Fruit fly (Drosophila melanogaster) whole organism, prepupa: ENCODE data around the gene CG5255.

Experiments used
- Blimp-1 ChIP-seq: fragments of 200-800 bp; sonication (Bioruptor generic); optimal IDR thresholded peaks from 3 replicates; lab custom pipeline; 2017; ENCODE audit warnings: missing biosample characterization, missing genetic modification characterization, mild to moderate bottlenecking, moderate library complexity, missing genetic modification reagents
- CG3032 ChIP-seq: fragments of 200-800 bp; optimal IDR thresholded peaks from 2 replicates; lab custom pipeline; 2019; ENCODE audit warnings: missing biosample characterization, mild to moderate bottlenecking, missing genetic modification characterization, moderate library complexity
- CG34406 ChIP-seq: fragments of 200-800 bp; sonication (Bioruptor generic); optimal IDR thresholded peaks from 3 replicates; lab custom pipeline; 2016; ENCODE audit warnings: missing biosample characterization, missing genetic modification characterization
- CG6854 ChIP-seq: fragments of 200-800 bp; sonication (Bioruptor generic); optimal IDR thresholded peaks from 2 replicates; lab custom pipeline; 2017; ENCODE audit warnings: missing biosample characterization, mild to moderate bottlenecking, missing genetic modification characterization
- CG9139 ChIP-seq: fragments of 200-800 bp; sonication (Bioruptor generic); optimal IDR thresholded peaks from 3 replicates; lab custom pipeline; 2017; ENCODE audit warnings: missing biosample characterization, mild to moderate bottlenecking, missing genetic modification characterization
- Eip75B ChIP-seq: fragments of 200-800 bp; sonication (Bioruptor generic); optimal IDR thresholded peaks from 3 replicates; lab custom pipeline; 2016; ENCODE audit warnings: missing biosample characterization, missing genetic modification characterization
- Hr4 ChIP-seq: fragments of 200-800 bp; sonication (Bioruptor generic); optimal IDR thresholded peaks from 3 replicates; lab custom pipeline; 2016; ENCODE audit warnings: missing biosample characterization, missing genetic modification characterization
- Lpt ChIP-seq: fragments of 200-800 bp; sonication (Bioruptor generic); optimal IDR thresholded peaks from 3 replicates; lab custom pipeline; 2016; ENCODE audit warnings: missing biosample characterization, missing genetic modification characterization
- Sox102F ChIP-seq: fragments of 200-800 bp; sonication (Bioruptor generic); optimal IDR thresholded peaks from 2 replicates; lab custom pipeline; 2016; ENCODE audit warnings: missing biosample characterization, mild to moderate bottlenecking, missing genetic modification characterization
- eg ChIP-seq: fragments of 200-800 bp; sonication (Bioruptor generic); IDR thresholded peaks from 3 replicates; pipeline ENCODE4 v1.3.6; 2022; ENCODE audit warnings: missing biosample characterization, missing genetic modification characterization
- esn ChIP-seq: fragments of 200-800 bp; sonication (Bioruptor generic); optimal IDR thresholded peaks from 2 replicates; lab custom pipeline; 2016; ENCODE audit warnings: missing biosample characterization, mild to moderate bottlenecking, missing genetic modification characterization, moderate library complexity
- fkh ChIP-seq: fragments of 200-800 bp; sonication (Bioruptor generic); optimal IDR thresholded peaks from 3 replicates; lab custom pipeline; 2017; ENCODE audit warnings: missing biosample characterization, mild to moderate bottlenecking, missing genetic modification characterization, moderate library complexity
- net ChIP-seq: fragments of 200-800 bp; sonication (Bioruptor generic); optimal IDR thresholded peaks from 3 replicates; lab custom pipeline; 2016; ENCODE audit warnings: missing biosample characterization, missing genetic modification characterization
- topi ChIP-seq: fragments of 200-800 bp; sonication (Bioruptor generic); optimal IDR thresholded peaks from 3 replicates; lab custom pipeline; 2016; ENCODE audit warnings: missing biosample characterization, missing genetic modification characterization

- TF ChIP-seq Blimp-1 (GFP tag; lab: Kevin White, UChicago) (no peak), Eip75B (GFP tag; lab: Kevin White, UChicago) (no peak), CG9139 (GFP tag; lab: Kevin White, UChicago) (no peak), Lpt (GFP tag; lab: Kevin White, UChicago) (no peak), net (no peak), Sox102F (no peak), CG3032 (tag; lab: Kevin White, UChicago) (no peak), esn (GFP tag; lab: Kevin White, UChicago) (no peak), topi (GFP tag; lab: Kevin White, UChicago) (no peak), fkh (GFP tag; lab: Kevin White, UChicago) (no peak), CG6854 (GFP tag; lab: Kevin White, UChicago) (no peak), CG34406 (GFP tag; lab: Kevin White, UChicago) (no peak), Hr4 (GFP tag; lab: Kevin White, UChicago) (no peak), eg (GFP tag; lab: Robert Waterston, UW) (no peak)
Observed at dm6 chr3R:17137593-17137992, at the start of gene CG5255.
